Fruit fly (Drosophila melanogaster) whole organism, embryonic: ENCODE measurements around the gene ova.

Experiments used
- Adf1 ChIP-seq: fragments of 200-800 bp; sonication (Bioruptor generic); IDR thresholded peaks from 2 replicates; pipeline ENCODE4 v1.3.6; 2022; ENCODE audit warnings: missing biosample characterization, missing genetic modification characterization
- B-H1 ChIP-seq: fragments of 200-800 bp; sonication (Bioruptor generic); IDR thresholded peaks from 3 replicates; pipeline ENCODE4 v1.3.6; 2022; ENCODE audit warnings: missing biosample characterization, missing genetic modification characterization
- CG10654 ChIP-seq: fragments of 200-800 bp; sonication (Bioruptor generic); optimal IDR thresholded peaks from 2 replicates; lab custom pipeline; 2016; ENCODE audit warnings: missing biosample characterization, missing genetic modification characterization
- CG11398 ChIP-seq: fragments of 200-800 bp; sonication (Bioruptor generic); optimal IDR thresholded peaks from 2 replicates; lab custom pipeline; 2016; ENCODE audit warnings: missing biosample characterization, missing genetic modification characterization
- CG17361 ChIP-seq: fragments of 200-800 bp; sonication (Bioruptor generic); IDR thresholded peaks from 3 replicates; pipeline ENCODE4 v1.3.6; 2022; ENCODE audit warnings: missing biosample characterization, missing genetic modification characterization
- CG17568 ChIP-seq: fragments of 200-800 bp; sonication (Bioruptor generic); optimal IDR thresholded peaks from 2 replicates; lab custom pipeline; 2018; ENCODE audit warnings: missing biosample characterization, mild to moderate bottlenecking, missing genetic modification characterization, moderate library complexity
- CG17829 ChIP-seq: fragments of 200-800 bp; optimal IDR thresholded peaks from 2 replicates; lab custom pipeline; 2019; ENCODE audit warnings: missing biosample characterization, mild to moderate bottlenecking, missing genetic modification characterization, moderate library complexity
- CG2202 ChIP-seq: fragments of 200-800 bp; sonication (Bioruptor generic); optimal IDR thresholded peaks from 2 replicates; lab custom pipeline; 2018; ENCODE audit warnings: missing biosample characterization, mild to moderate bottlenecking, missing genetic modification characterization
- CG31388 ChIP-seq: fragments of 200-800 bp; sonication (Bioruptor generic); optimal IDR thresholded peaks from 2 replicates; lab custom pipeline; 2016; ENCODE audit warnings: missing biosample characterization, missing genetic modification characterization
- CG3163 ChIP-seq: fragments of 200-800 bp; sonication (Bioruptor generic); optimal IDR thresholded peaks from 3 replicates; lab custom pipeline; 2016; ENCODE audit warnings: missing biosample characterization, missing genetic modification characterization
- CG32772 ChIP-seq: fragments of 200-800 bp; sonication (Bioruptor generic); IDR thresholded peaks from 2 replicates; pipeline ENCODE4 v1.3.6; 2022; ENCODE audit warnings: missing biosample characterization, missing genetic modification characterization
- CG33557 ChIP-seq: fragments of 200-800 bp; sonication (Bioruptor generic); optimal IDR thresholded peaks from 2 replicates; lab custom pipeline; 2019; ENCODE audit warnings: missing biosample characterization, mild to moderate bottlenecking, missing genetic modification characterization, moderate library complexity
- CG3847 ChIP-seq: fragments of 200-800 bp; sonication (Bioruptor generic); IDR thresholded peaks from 2 replicates; pipeline ENCODE4 v1.3.6; 2022; ENCODE audit warnings: missing biosample characterization, missing genetic modification characterization
- CG4617 ChIP-seq: fragments of 200-800 bp; sonication (Bioruptor generic); optimal IDR thresholded peaks from 3 replicates; lab custom pipeline; 2016; ENCODE audit warnings: missing biosample characterization, missing genetic modification characterization, borderline replicate concordance
- CG6654 ChIP-seq: fragments of 200-800 bp; sonication (Bioruptor generic); optimal IDR thresholded peaks from 2 replicates; lab custom pipeline; 2017; ENCODE audit warnings: missing biosample characterization, mild to moderate bottlenecking, missing genetic modification characterization
- CG6854 ChIP-seq: fragments of 200-800 bp; sonication (Bioruptor generic); optimal IDR thresholded peaks from 3 replicates; lab custom pipeline; 2017; ENCODE audit warnings: missing biosample characterization, mild to moderate bottlenecking, missing genetic modification characterization
- CG7357 ChIP-seq: fragments of 200-800 bp; sonication (Bioruptor generic); IDR thresholded peaks from 3 replicates; pipeline ENCODE4 v1.3.6; 2022; ENCODE audit warnings: missing biosample characterization, missing genetic modification characterization
- Hsf ChIP-seq: fragments of 200-800 bp; sonication (Bioruptor generic); optimal IDR thresholded peaks from 3 replicates; lab custom pipeline; 2016; ENCODE audit warnings: missing biosample characterization, missing genetic modification characterization
- Med ChIP-seq: fragments of 200-800 bp; sonication (Bioruptor generic); peaks from one replicate; lab custom pipeline; 2016; ENCODE audit warnings: missing biosample characterization, missing genetic modification characterization, mild to moderate bottlenecking, inconsistent platforms, moderate library complexity
- Mes4 ChIP-seq: fragments of 200-800 bp; sonication (Bioruptor generic); optimal IDR thresholded peaks from 2 replicates; lab custom pipeline; 2016; ENCODE audit warnings: missing biosample characterization, missing genetic modification characterization
- Myb ChIP-seq: fragments of 200-800 bp; sonication (Bioruptor generic); optimal IDR thresholded peaks from 2 replicates; lab custom pipeline; 2016; ENCODE audit warnings: missing biosample characterization, missing genetic modification characterization
- Six4 ChIP-seq: fragments of 200-800 bp; sonication (Bioruptor generic); optimal IDR thresholded peaks from 2 replicates; lab custom pipeline; 2016; ENCODE audit warnings: missing biosample characterization, missing genetic modification characterization
- Sry-δ ChIP-seq: fragments of 200-800 bp; sonication (Bioruptor generic); optimal IDR thresholded peaks from 2 replicates; lab custom pipeline; 2016; ENCODE audit warnings: missing biosample characterization, missing genetic modification characterization
- Trl ChIP-seq, 3 experiments: fragments of >200 bp in 2 of 3; fragments of 200-800 bp in 1 of 3; sonication (Bioruptor generic) in 1 of 3; optimal IDR thresholded peaks; 2 replicates in 1 of 3; 3 replicates in 2 of 3; lab custom pipeline; 2016 to 2017; ENCODE audit warnings: missing biosample characterization in 1 of 3, missing genetic modification characterization in 1 of 3
- Vsx1 ChIP-seq: fragments of 200-800 bp; sonication (Bioruptor generic); optimal IDR thresholded peaks from 2 replicates; lab custom pipeline; 2017; ENCODE audit warnings: missing biosample characterization, mild to moderate bottlenecking, missing genetic modification characterization, missing genetic modification reagents
- ab ChIP-seq: fragments of 200-800 bp; sonication (Bioruptor generic); optimal IDR thresholded peaks from 2 replicates; lab custom pipeline; 2016; ENCODE audit warnings: missing biosample characterization, missing genetic modification characterization
- amos ChIP-seq: fragments of 200-800 bp; sonication (Bioruptor generic); IDR thresholded peaks from 2 replicates; pipeline ENCODE4 v1.3.6; 2022; ENCODE audit warnings: missing biosample characterization, missing genetic modification characterization; ENCODE audit not compliant: partially characterized antibody
- aop ChIP-seq: fragments of 200-800 bp; sonication (Bioruptor generic); IDR thresholded peaks from 2 replicates; pipeline ENCODE4 v1.3.6; 2022; ENCODE audit warnings: missing biosample characterization, missing genetic modification characterization
- bsh ChIP-seq, 2 experiments: fragments of 200-800 bp; sonication (Bioruptor generic); optimal IDR thresholded peaks; 2 replicates each; lab custom pipeline; 2017 to 2018; ENCODE audit warnings: mild to moderate bottlenecking in 2 of 2, missing biosample characterization in 2 of 2, missing genetic modification characterization in 2 of 2, moderate library complexity in 1 of 2
- eve ChIP-seq, 2 experiments: fragments of >200 bp; optimal IDR thresholded peaks; 2 replicates each; lab custom pipeline; 2017; ENCODE audit warnings: missing biosample characterization in 2 of 2, missing genetic modification characterization in 2 of 2
- gcm2 ChIP-seq: fragments of 200-800 bp; sonication (Bioruptor generic); optimal IDR thresholded peaks from 2 replicates; lab custom pipeline; 2016; ENCODE audit warnings: missing biosample characterization, missing genetic modification characterization
- hb ChIP-seq: fragments of 200-800 bp; sonication (Bioruptor generic); IDR thresholded peaks from 3 replicates; pipeline ENCODE4 v1.3.6; 2022; ENCODE audit warnings: missing biosample characterization, missing genetic modification characterization; ENCODE audit not compliant: partially characterized antibody
- jing ChIP-seq: fragments of 200-800 bp; sonication (Bioruptor generic); optimal IDR thresholded peaks from 2 replicates; lab custom pipeline; 2018; ENCODE audit warnings: missing biosample characterization, mild to moderate bottlenecking, missing genetic modification characterization
- knrl ChIP-seq: fragments of 200-800 bp; sonication (Bioruptor generic); IDR thresholded peaks from 3 replicates; pipeline ENCODE4 v1.3.6; 2022; ENCODE audit warnings: missing biosample characterization, missing genetic modification characterization; ENCODE audit not compliant: partially characterized antibody
- lab ChIP-seq: fragments of 200-800 bp; sonication (Bioruptor generic); optimal IDR thresholded peaks from 3 replicates; lab custom pipeline; 2017; ENCODE audit warnings: missing biosample characterization, missing genetic modification characterization, mild to moderate bottlenecking, moderate library complexity, missing genetic modification reagents
- lola ChIP-seq, 3 experiments: fragments of >200 bp in 2 of 3; fragments of 200-800 bp in 1 of 3; sonication (Bioruptor generic) in 1 of 3; optimal IDR thresholded peaks; 2 replicates each; lab custom pipeline; 2017 to 2019; ENCODE audit warnings: missing biosample characterization in 3 of 3, missing genetic modification characterization in 3 of 3, mild to moderate bottlenecking in 1 of 3, moderate library complexity in 1 of 3
- mirr ChIP-seq: fragments of 200-800 bp; sonication (Bioruptor generic); optimal IDR thresholded peaks from 3 replicates; lab custom pipeline; 2018; ENCODE audit warnings: missing biosample characterization, mild to moderate bottlenecking, missing genetic modification characterization
- nau ChIP-seq: fragments of 200-800 bp; sonication (Bioruptor generic); optimal IDR thresholded peaks from 3 replicates; lab custom pipeline; 2017; ENCODE audit warnings: missing biosample characterization, mild to moderate bottlenecking, missing genetic modification characterization, missing genetic modification reagents
- nmo ChIP-seq: fragments of 200-800 bp; sonication (Bioruptor generic); optimal IDR thresholded peaks from 2 replicates; lab custom pipeline; 2018; ENCODE audit warnings: missing biosample characterization, mild to moderate bottlenecking, missing genetic modification characterization, moderate library complexity
- phol ChIP-seq: fragments of 200-800 bp; sonication (Bioruptor generic); optimal IDR thresholded peaks from 3 replicates; lab custom pipeline; 2018; ENCODE audit warnings: missing biosample characterization, mild to moderate bottlenecking, missing genetic modification characterization, moderate library complexity
- pum ChIP-seq: fragments of 200-800 bp; sonication (Bioruptor generic); optimal IDR thresholded peaks from 2 replicates; lab custom pipeline; 2016; ENCODE audit warnings: missing biosample characterization, missing genetic modification characterization
- pzg ChIP-seq: fragments of 200-800 bp; sonication (Bioruptor generic); optimal IDR thresholded peaks from 3 replicates; lab custom pipeline; 2018; ENCODE audit warnings: missing biosample characterization, mild to moderate bottlenecking, missing genetic modification characterization, moderate library complexity
- row ChIP-seq: fragments of 200-800 bp; sonication (Bioruptor generic); IDR thresholded peaks from 3 replicates; pipeline ENCODE4 v1.3.6; 2022; ENCODE audit warnings: missing biosample characterization, missing genetic modification characterization
- sens-2 ChIP-seq: fragments of 200-800 bp; sonication (Bioruptor generic); IDR thresholded peaks from 2 replicates; pipeline ENCODE4 v1.3.6; 2022; ENCODE audit warnings: missing biosample characterization, missing genetic modification characterization
- slp2 ChIP-seq: fragments of 200-800 bp; sonication (Bioruptor generic); optimal IDR thresholded peaks from 2 replicates; lab custom pipeline; 2016; ENCODE audit warnings: missing biosample characterization, missing genetic modification characterization
- sug ChIP-seq: fragments of 200-800 bp; optimal IDR thresholded peaks from 2 replicates; lab custom pipeline; 2019; ENCODE audit warnings: missing biosample characterization, mild to moderate bottlenecking, missing genetic modification characterization, moderate library complexity
- vfl ChIP-seq: fragments of 200-800 bp; sonication (Bioruptor generic); optimal IDR thresholded peaks from 2 replicates; lab custom pipeline; 2016; ENCODE audit warnings: missing biosample characterization, missing genetic modification characterization
- yki ChIP-seq: fragments of >200 bp; optimal IDR thresholded peaks from 3 replicates; lab custom pipeline; 2018
- zfh2 ChIP-seq: fragments of 200-800 bp; sonication (Bioruptor generic); optimal IDR thresholded peaks from 2 replicates; lab custom pipeline; 2016; ENCODE audit warnings: missing biosample characterization, missing genetic modification characterization

ova gene

DNA sequence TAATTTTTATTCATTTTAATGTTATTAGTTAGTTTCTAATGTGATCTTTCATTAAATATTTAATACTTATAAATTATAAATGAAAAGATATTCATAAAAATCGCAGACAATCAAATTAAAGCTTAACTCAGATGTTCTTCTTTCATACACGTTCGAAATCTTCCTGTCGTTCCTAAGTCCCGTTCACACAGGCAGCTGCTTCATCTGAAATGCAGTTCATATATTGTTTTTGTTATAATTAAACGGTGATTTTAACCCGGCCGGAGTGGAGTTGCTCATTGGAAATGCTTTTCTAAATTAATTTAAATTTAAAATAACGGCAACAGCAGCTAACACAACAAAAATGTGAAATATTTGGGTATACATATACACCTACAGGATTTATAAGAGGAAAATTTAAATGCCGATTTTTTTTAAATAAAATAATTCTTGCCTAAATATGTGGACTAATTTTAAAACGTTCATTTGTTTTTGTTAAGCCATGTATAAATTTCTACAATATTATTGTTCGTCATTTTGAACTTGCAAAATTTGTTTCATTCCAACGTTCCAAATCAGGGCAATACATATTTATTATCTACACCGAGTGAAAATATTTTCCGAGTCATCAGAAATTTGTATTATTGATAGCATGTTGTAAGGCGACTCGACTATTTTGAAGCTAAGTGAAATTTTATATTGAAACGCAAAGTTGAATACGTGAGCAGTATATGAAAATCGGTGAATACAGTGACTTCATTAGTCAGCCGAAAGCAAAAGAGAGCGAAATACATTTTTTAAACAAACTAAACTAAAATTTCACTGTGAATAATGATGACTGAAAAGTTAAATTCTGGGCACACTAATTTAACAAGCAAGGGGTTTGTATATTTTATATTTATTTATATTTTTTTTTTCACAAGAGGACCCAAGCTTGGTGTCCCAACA is 7.5 kb upstream of the ova start, which contains the start of gene me31B (continued):
- TF ChIP-seq CG17361 (GFP tag; lab: Robert Waterston, UW) = peak; percentile 70; the same call in 1 of the 3 replicates
- no peak for TF ChIP-seq vfl (GFP tag; lab: Kevin White, UChicago)
- TF ChIP-seq CG31388 (GFP tag; lab: Kevin White, UChicago) = no peak
- TF ChIP-seq CG32772 (GFP tag; lab: Robert Waterston, UW) = no peak
- no peak for TF ChIP-seq slp2 (GFP tag; lab: Kevin White, UChicago)
- no peak for TF ChIP-seq sens-2 (GFP tag; lab: Robert Waterston, UW)
- TF ChIP-seq CG4617 (GFP tag; lab: Kevin White, UChicago) = peak; percentile 73
- no peak for TF ChIP-seq gcm2 (GFP tag; lab: Kevin White, UChicago)
- TF ChIP-seq Mes4 = no peak
- no peak for TF ChIP-seq Adf1 (GFP tag; lab: Robert Waterston, UW)
- peak; percentile 97 for TF ChIP-seq CG11398 (GFP tag; lab: Kevin White, UChicago)
- TF ChIP-seq amos = no peak
- TF ChIP-seq CG17829 (tag; lab: Kevin White, UChicago) = no peak
- TF ChIP-seq CG6854 (GFP tag; lab: Kevin White, UChicago) = no peak
- TF ChIP-seq sug = no peak
- no peak for TF ChIP-seq eve (GFP tag; optimal IDR thresholded peaks at IDR 0.05; lab: Kevin White, UChicago)
- no peak for TF ChIP-seq CG3163 (GFP tag; lab: Kevin White, UChicago)
- no peak for TF ChIP-seq bsh (GFP tag; optimal IDR thresholded peaks at IDR 0.05; lab: Kevin White, UChicago)
- TF ChIP-seq Myb (GFP tag; lab: Kevin White, UChicago) = no peak
- no peak for TF ChIP-seq Vsx1
- no peak for TF ChIP-seq CG2202 (tag; lab: Kevin White, UChicago)
- no peak for TF ChIP-seq mirr
- TF ChIP-seq Six4 (GFP tag; lab: Kevin White, UChicago) = no peak
- no peak for TF ChIP-seq knrl (GFP tag; lab: Robert Waterston, UW)
- TF ChIP-seq pum = no peak
- TF ChIP-seq phol (tag; lab: Kevin White, UChicago) = peak; percentile 60
- no peak for TF ChIP-seq aop
- no peak for TF ChIP-seq Hsf (GFP tag; lab: Kevin White, UChicago)
- no peak for TF ChIP-seq CG10654 (GFP tag; lab: Kevin White, UChicago)
- TF ChIP-seq CG17568 (GFP tag; lab: Kevin White, UChicago) = no peak
- peak; percentile 61 for TF ChIP-seq nmo
- TF ChIP-seq Trl (optimal IDR thresholded peaks at IDR 0.05; lab: Kevin White, UChicago) = no peak
- TF ChIP-seq Trl (GFP tag; optimal IDR thresholded peaks at IDR 0.05; lab: Kevin White, UChicago) = no peak
- TF ChIP-seq lab (GFP tag; lab: Kevin White, UChicago) = no peak
- peak; percentile 1 for TF ChIP-seq Sry-δ (GFP tag; lab: Kevin White, UChicago)
- no peak for TF ChIP-seq nau (GFP tag; lab: Kevin White, UChicago)
- TF ChIP-seq yki = no peak
- TF ChIP-seq Med = peak; percentile 27
- peak; percentile 75; the same call in 2 of the 3 replicates for TF ChIP-seq row (GFP tag; lab: Robert Waterston, UW)
- TF ChIP-seq B-H1 (GFP tag; lab: Robert Waterston, UW) = no peak
- TF ChIP-seq CG33557 (GFP tag; lab: Kevin White, UChicago) = no peak
- no peak for TF ChIP-seq CG3847 (GFP tag; lab: Robert Waterston, UW)
- TF ChIP-seq CG7357 (GFP tag; lab: Robert Waterston, UW) = no peak
- no peak for TF ChIP-seq CG6654 (GFP tag; lab: Kevin White, UChicago)
- no peak for TF ChIP-seq hb (GFP tag; lab: Robert Waterston, UW)
- no peak for TF ChIP-seq jing (GFP tag; lab: Kevin White, UChicago)
- TF ChIP-seq pzg (GFP tag; lab: Kevin White, UChicago) = peak; percentile 40
- TF ChIP-seq zfh2 (GFP tag; lab: Kevin White, UChicago) = no peak
- peak in 1 of 3 experiments; percentile 26 for TF ChIP-seq lola (GFP tag; optimal IDR thresholded peaks at IDR 0.05; lab: Kevin White, UChicago)
- no peak for TF ChIP-seq ab (GFP tag; lab: Kevin White, UChicago)
